Worm (Caenorhabditis elegans) whole organism, early embryonic: ENCODE measurements around the gene klp-18.

Experiments used
- B0310.2 ChIP-seq: sonication (generic microtip); optimal IDR thresholded peaks from 2 replicates; lab custom pipeline; 2016; ENCODE audit warnings: mild to moderate bottlenecking, missing genetic modification characterization, missing compliant biosample characterization
- F13C5.2 ChIP-seq: sonication (generic microtip); optimal IDR thresholded peaks from 2 replicates; lab custom pipeline; 2017; ENCODE audit warnings: mild to moderate bottlenecking, missing genetic modification characterization, inconsistent platforms, missing compliant biosample characterization
- aly-1 ChIP-seq: sonication (generic microtip); optimal IDR thresholded peaks from 2 replicates; lab custom pipeline; 2016; ENCODE audit warnings: missing genetic modification characterization, missing compliant biosample characterization
- ama-1 ChIP-seq: fragments of 150-350 bp; optimal IDR thresholded peaks from 2 replicates; lab custom pipeline; 2014
- ceh-13 ChIP-seq: fragments of 200-800 bp; sonication (Bioruptor generic); optimal IDR thresholded peaks from 2 replicates; lab custom pipeline; 2018; ENCODE audit warnings: mild to moderate bottlenecking, missing genetic modification characterization, missing compliant biosample characterization
- ceh-36 ChIP-seq: sonication (generic microtip); optimal IDR thresholded peaks from 2 replicates; lab custom pipeline; 2016; ENCODE audit warnings: missing genetic modification characterization, inconsistent platforms, missing compliant biosample characterization
- ets-7 ChIP-seq: sonication (generic microtip); optimal IDR thresholded peaks from 2 replicates; lab custom pipeline; 2016; ENCODE audit warnings: missing genotype, missing genetic modification characterization, missing compliant biosample characterization
- flt-1 ChIP-seq: fragments of 200-800 bp; sonication (Bioruptor generic); IDR thresholded peaks from 2 replicates; pipeline ENCODE4 v1.3.6; 2022; ENCODE audit warnings: missing genetic modification characterization, missing compliant biosample characterization
- hmbx-1 ChIP-seq: sonication (generic microtip); optimal IDR thresholded peaks from 2 replicates; lab custom pipeline; 2016; ENCODE audit warnings: mild to moderate bottlenecking, missing genetic modification characterization, missing compliant biosample characterization
- hmg-4 ChIP-seq: fragments of 200-800 bp; sonication (Bioruptor generic); optimal IDR thresholded peaks from 2 replicates; lab custom pipeline; 2018; ENCODE audit warnings: mild to moderate bottlenecking, missing genetic modification characterization, missing compliant biosample characterization
- hnd-1 ChIP-seq: sonication (generic microtip); optimal IDR thresholded peaks from 2 replicates; lab custom pipeline; 2016; ENCODE audit warnings: missing genetic modification characterization, missing compliant biosample characterization
- pes-1 ChIP-seq: fragments of 200-800 bp; sonication (Bioruptor generic); IDR thresholded peaks from 2 replicates; pipeline ENCODE4 v1.3.6; 2022; ENCODE audit warnings: missing genetic modification reagents, missing genetic modification characterization, missing compliant biosample characterization
- scrt-1 ChIP-seq: fragments of 200-800 bp; sonication (Bioruptor generic); IDR thresholded peaks from 2 replicates; pipeline ENCODE4 v1.3.6; 2022; ENCODE audit warnings: missing genetic modification characterization, missing compliant biosample characterization
- sea-1 ChIP-seq: fragments of 200-800 bp; sonication (Bioruptor generic); conservative IDR thresholded peaks from 2 replicates; pipeline ENCODE4 v1.3.6; 2022; ENCODE audit warnings: missing genetic modification characterization, missing compliant biosample characterization
- tbx-11 ChIP-seq: fragments of 200-800 bp; sonication (Bioruptor generic); IDR thresholded peaks from 2 replicates; pipeline ENCODE4 v1.3.6; 2022; ENCODE audit warnings: missing genetic modification characterization, missing compliant biosample characterization
- tbx-37 ChIP-seq: fragments of 200-800 bp; sonication (Bioruptor generic); conservative IDR thresholded peaks from 2 replicates; pipeline ENCODE4 v1.3.6; 2022; ENCODE audit warnings: missing genetic modification reagents, missing genetic modification characterization, missing compliant biosample characterization
- tra-4 ChIP-seq: sonication (generic microtip); optimal IDR thresholded peaks from 2 replicates; lab custom pipeline; 2017; ENCODE audit warnings: missing genetic modification characterization, missing compliant biosample characterization

The klp-18 gene

DNA sequence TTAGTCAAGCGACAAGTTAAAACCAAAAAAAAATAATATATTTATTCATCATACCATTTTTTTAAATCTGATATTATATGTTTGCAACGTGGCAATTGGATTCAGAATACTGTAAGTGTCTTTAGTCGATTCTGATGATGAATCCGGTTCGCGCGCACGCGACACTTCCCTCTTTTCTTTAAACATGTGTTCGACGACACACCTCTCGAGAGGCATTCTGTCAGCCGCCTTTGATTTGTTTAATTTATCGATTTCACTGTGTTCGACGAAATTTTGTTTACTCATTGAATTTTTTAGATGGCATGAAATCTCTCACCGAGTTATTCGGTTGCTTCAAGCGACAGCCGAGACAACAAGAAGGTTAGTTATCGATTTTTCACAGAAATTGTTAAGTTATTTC is 28.3 kb upstream of the klp-18 start, which contains the start of gene trxr-1:
Gene trxr-1 (plus strand): TSS at position 227 of the 400 bp plus-strand sequence.
- TF ChIP-seq tbx-11 (GFP tag; lab: Robert Waterston, UW) (no peak), ama-1 (lab: Kevin White, UChicago) (no peak), hnd-1 (tag; lab: Kevin White, UChicago) (no peak), ceh-36 (no peak), pes-1 (GFP tag; lab: Robert Waterston, UW) (no peak), flt-1 (GFP tag; lab: Robert Waterston, UW) (no peak)

- TF ChIP-seq B0310.2 (tag; lab: Kevin White, UChicago) (no peak), hmg-4 (no peak), hnd-1 (tag; lab: Kevin White, UChicago) (no peak), F13C5.2 (no peak), tra-4 (tag; lab: Kevin White, UChicago) (no peak), ceh-13 (no peak), hmbx-1 (tag; lab: Kevin White, UChicago) (no peak), ceh-36 (no peak), scrt-1 (GFP tag; lab: Robert Waterston, UW) (no peak), flt-1 (GFP tag; lab: Robert Waterston, UW) (no peak)
Measured at ce11 chrIV:7012214-7012613, 27.8 kb upstream of the klp-18 start.

DNA sequence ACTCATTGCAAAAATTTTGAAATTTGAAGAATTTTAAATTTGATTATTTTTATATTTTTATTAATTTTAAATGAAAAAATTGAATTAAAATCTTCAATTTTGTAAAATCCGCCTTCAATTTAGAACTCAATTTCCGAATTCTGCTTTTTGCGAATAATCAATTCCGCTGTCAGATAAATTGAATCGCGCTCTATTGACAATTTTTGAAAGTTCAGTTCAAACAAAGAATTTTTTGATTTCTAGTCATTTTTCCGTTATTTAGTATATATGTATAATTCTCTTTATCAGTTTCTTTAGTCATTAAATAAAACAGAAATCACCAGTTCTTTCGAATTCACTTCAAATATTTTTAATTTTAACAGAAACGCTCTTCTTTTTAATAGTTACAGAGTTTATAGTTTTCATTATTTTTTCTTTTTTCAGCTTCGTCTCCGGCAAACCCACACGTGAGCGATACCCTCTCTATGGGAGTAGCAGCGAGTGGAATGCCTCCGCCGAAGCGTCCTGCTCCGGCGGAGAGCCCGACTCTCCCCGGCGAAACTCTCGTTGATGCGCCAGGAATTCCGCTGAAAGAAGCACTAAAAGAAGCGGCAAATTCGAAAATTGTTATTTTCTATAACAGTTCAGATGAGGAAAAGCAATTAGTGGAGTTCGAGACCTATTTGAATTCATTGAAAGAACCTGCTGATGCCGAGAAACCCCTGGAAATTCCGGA is 27.1 kb upstream of the klp-18 start:
- TF ChIP-seq F13C5.2 = no peak
- TF ChIP-seq ama-1 (lab: Kevin White, UChicago) = no peak
- TF ChIP-seq scrt-1 (GFP tag; lab: Robert Waterston, UW) = no peak
- no peak for TF ChIP-seq tbx-11 (GFP tag; lab: Robert Waterston, UW)
- no peak for TF ChIP-seq B0310.2 (tag; lab: Kevin White, UChicago)

DNA sequence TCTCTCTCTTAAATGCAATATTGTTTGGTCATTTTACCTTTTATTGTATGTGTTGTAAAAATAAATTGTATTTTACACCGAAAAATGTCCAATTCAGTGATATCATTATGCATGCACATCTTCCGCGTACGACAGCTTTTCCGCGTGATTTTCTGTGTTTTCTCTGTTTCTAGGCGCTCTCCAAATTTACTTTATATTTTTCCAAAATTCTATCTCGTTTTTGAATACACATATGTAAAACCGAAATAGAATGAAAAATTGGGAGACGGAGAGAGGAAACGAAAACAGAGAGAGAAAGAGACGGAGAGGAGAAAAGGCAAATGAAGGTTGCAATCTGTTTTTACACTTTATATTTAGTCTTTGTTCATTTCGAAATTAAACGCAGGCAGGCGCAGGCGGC is 23.5 kb upstream of the klp-18 start:
- TF ChIP-seq sea-1 (GFP tag; lab: Robert Waterston, UW) (no peak), ceh-36 (no peak), aly-1 (tag; lab: Kevin White, UChicago) (no peak), tbx-37 (GFP tag; lab: Robert Waterston, UW) (no peak), hnd-1 (tag; lab: Kevin White, UChicago) (no peak), tra-4 (tag; lab: Kevin White, UChicago) (no peak), F13C5.2 (no peak), hmg-4 (no peak), ama-1 (lab: Kevin White, UChicago) (no peak), hmbx-1 (tag; lab: Kevin White, UChicago) (no peak), scrt-1 (GFP tag; lab: Robert Waterston, UW) (no peak), B0310.2 (tag; lab: Kevin White, UChicago) (no peak)

DNA sequence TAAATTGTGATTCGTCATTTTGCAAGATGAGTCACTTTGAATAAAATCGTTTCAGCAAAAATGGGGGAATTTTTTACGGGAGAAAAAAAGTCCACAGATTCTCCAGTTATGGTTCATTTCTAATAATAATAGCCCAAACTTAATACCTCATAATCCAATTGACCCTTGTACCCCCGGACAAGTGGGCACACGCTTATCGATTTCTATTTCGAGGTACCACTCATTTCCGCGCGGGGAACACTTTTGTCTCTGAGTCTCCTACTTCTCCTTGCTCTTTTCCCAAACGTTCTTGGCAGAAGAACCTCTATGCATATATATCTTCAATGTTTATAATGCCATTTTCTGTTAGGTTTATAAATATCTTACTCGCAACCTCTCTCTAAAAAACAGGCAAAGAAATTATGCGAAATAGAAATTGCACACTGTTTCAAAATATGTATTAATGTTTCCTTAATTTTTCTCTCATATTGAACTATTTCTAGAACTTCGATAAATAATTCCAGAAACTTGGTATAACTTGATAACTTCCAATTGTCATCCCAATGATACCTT is 22.8 kb upstream of the klp-18 start, which contains the start of gene gldi-4:
Gene gldi-4 (plus strand): TSS at position 502 of the 552 bp plus-strand sequence.
- no peak for TF ChIP-seq sea-1 (GFP tag; lab: Robert Waterston, UW)
- no peak for TF ChIP-seq tra-4 (tag; lab: Kevin White, UChicago)

DNA sequence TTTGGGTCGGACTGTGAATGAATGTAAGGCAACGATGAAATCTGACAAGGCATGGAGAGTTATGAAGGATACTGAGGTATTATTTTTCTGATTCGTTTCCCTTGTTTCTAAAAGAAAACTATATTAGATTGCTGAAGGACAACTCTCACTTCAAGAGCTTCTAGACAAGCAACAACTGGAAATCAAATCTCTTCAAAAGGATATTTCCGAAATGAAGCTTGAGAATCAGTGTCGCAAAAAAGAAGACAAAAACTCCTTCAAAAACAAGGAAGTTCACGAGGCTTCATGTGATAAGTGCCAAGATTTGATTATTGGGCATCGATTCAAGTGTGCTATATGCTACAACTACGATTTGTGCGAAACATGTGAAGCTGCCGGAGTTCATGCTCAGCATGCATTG is 21.4 kb upstream of the klp-18 start:
- TF ChIP-seq ceh-13 (no peak), ets-7 (tag; lab: Kevin White, UChicago) (no peak), hmg-4 (no peak)

DNA sequence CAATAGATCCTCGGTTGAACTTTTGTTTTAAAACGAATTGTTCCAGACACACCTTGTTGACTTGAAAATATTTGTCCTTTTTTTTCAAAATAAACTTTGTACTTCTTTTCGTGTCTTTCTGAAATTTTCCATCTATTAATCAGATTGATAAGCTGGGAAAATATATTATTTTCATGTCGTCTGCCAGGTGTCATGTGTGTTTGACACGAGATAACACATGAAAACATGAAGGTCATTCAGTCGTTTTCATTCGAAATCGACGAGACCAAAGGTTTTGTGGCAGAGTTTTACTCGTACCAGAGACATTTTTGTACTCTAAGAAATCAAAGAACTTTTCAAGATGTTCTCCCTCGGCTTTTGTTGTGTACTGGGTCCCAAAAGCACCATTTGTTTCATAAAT is 19.4 kb upstream of the klp-18 start:
- TF ChIP-seq tra-4 (tag; lab: Kevin White, UChicago) = no peak
- TF ChIP-seq B0310.2 (tag; lab: Kevin White, UChicago) = no peak
- TF ChIP-seq ama-1 (lab: Kevin White, UChicago) = no peak
- TF ChIP-seq aly-1 (tag; lab: Kevin White, UChicago) = no peak
- TF ChIP-seq F13C5.2 = no peak
- TF ChIP-seq hmbx-1 (tag; lab: Kevin White, UChicago) = no peak
- no peak for TF ChIP-seq flt-1 (GFP tag; lab: Robert Waterston, UW)
- TF ChIP-seq ceh-13 = no peak
- TF ChIP-seq pes-1 (GFP tag; lab: Robert Waterston, UW) = no peak
- no peak for TF ChIP-seq tbx-11 (GFP tag; lab: Robert Waterston, UW)
- no peak for TF ChIP-seq hnd-1 (tag; lab: Kevin White, UChicago)
- TF ChIP-seq tbx-37 (GFP tag; lab: Robert Waterston, UW) = no peak
- no peak for TF ChIP-seq hmg-4
- TF ChIP-seq ceh-36 = no peak
- TF ChIP-seq scrt-1 (GFP tag; lab: Robert Waterston, UW) = no peak
- no peak for TF ChIP-seq sea-1 (GFP tag; lab: Robert Waterston, UW)
- TF ChIP-seq ets-7 (tag; lab: Kevin White, UChicago) = no peak

- TF ChIP-seq ama-1 (lab: Kevin White, UChicago) (no peak), ceh-13 (no peak), sea-1 (GFP tag; lab: Robert Waterston, UW) (no peak), tbx-37 (GFP tag; lab: Robert Waterston, UW) (no peak), flt-1 (GFP tag; lab: Robert Waterston, UW) (no peak), hnd-1 (tag; lab: Kevin White, UChicago) (no peak), scrt-1 (GFP tag; lab: Robert Waterston, UW) (no peak), pes-1 (GFP tag; lab: Robert Waterston, UW) (no peak), ceh-36 (no peak), hmg-4 (no peak), B0310.2 (tag; lab: Kevin White, UChicago) (no peak), aly-1 (tag; lab: Kevin White, UChicago) (no peak), tra-4 (tag; lab: Kevin White, UChicago) (no peak), tbx-11 (GFP tag; lab: Robert Waterston, UW) (no peak), ets-7 (tag; lab: Kevin White, UChicago) (no peak), hmbx-1 (tag; lab: Kevin White, UChicago) (no peak), F13C5.2 (no peak)
Measured at ce11 chrIV:7022227-7022626, 17.8 kb upstream of the klp-18 start.
